Worm (Caenorhabditis elegans) whole organism, L4 larva: ENCODE data around the gene C39B5.14.

ENCODE experiments used
- aly-2 ChIP-seq: sonication (generic microtip); optimal IDR thresholded peaks from 2 replicates; lab custom pipeline; 2018; ENCODE audit warnings: missing biosample characterization, missing genetic modification characterization
- fos-1 ChIP-seq: fragments of 150-350 bp; optimal IDR thresholded peaks from 2 replicates; lab custom pipeline; 2014; ENCODE audit warnings: missing biosample characterization, missing genetic modification characterization
- lin-39 ChIP-seq: fragments of 150-350 bp; optimal IDR thresholded peaks from 2 replicates; lab custom pipeline; 2014; ENCODE audit warnings: missing biosample characterization, missing genetic modification reagents, missing genetic modification characterization
- nhr-77 ChIP-seq: fragments of 150-350 bp; optimal IDR thresholded peaks from 2 replicates; lab custom pipeline; 2014; ENCODE audit warnings: missing biosample characterization, missing genetic modification characterization
- pha-4 ChIP-seq, 2 experiments: fragments of 150-350 bp in 1 of 2; fragments of 200-800 bp in 1 of 2; sonication (Bioruptor generic) in 1 of 2; IDR thresholded peaks in 1 of 2; optimal IDR thresholded peaks in 1 of 2; 2 replicates each; pipeline versions ENCODE4 v1.3.6 to Lab custom; 2014 to 2022; ENCODE audit warnings: missing genetic modification characterization in 2 of 2, missing genetic modification reagents in 2 of 2, missing biosample characterization in 1 of 2, missing compliant biosample characterization in 1 of 2
- pqm-1 ChIP-seq: sonication (generic microtip); optimal IDR thresholded peaks from 2 replicates; lab custom pipeline; 2017; ENCODE audit warnings: missing biosample characterization, missing genetic modification characterization
- sdz-12 ChIP-seq: fragments of 200-800 bp; sonication (Bioruptor generic); optimal IDR thresholded peaks from 2 replicates; lab custom pipeline; 2018; ENCODE audit warnings: mild to moderate bottlenecking, missing genetic modification characterization, missing compliant biosample characterization
- snpc-4 ChIP-seq: fragments of 150-350 bp; optimal IDR thresholded peaks from 2 replicates; lab custom pipeline; 2014; ENCODE audit warnings: missing biosample characterization, missing genetic modification characterization
- unc-39 ChIP-seq: sonication (generic microtip); optimal IDR thresholded peaks from 2 replicates; lab custom pipeline; 2017; ENCODE audit warnings: missing biosample characterization, missing genetic modification characterization

ce11 chrIII:2233399-2233798 is 22.2 kb downstream of the C39B5.14 start:
- TF ChIP-seq nhr-77 (tag; lab: Kevin White, UChicago) (no peak), lin-39 (no peak), snpc-4 (tag; lab: Kevin White, UChicago) (no peak), pqm-1 (tag; lab: Kevin White, UChicago) (no peak), pha-4 (GFP tag; IDR thresholded peaks at IDR 0.05; lab: Robert Waterston, UW) (no peak), pha-4 (tag; optimal IDR thresholded peaks at IDR 0.05; lab: Kevin White, UChicago) (no peak), aly-2 (no peak), fos-1 (tag; lab: Kevin White, UChicago) (no peak), sdz-12 (GFP tag; lab: Kevin White, UChicago) (no peak), unc-39 (tag; lab: Kevin White, UChicago) (no peak)
